Worm (Caenorhabditis elegans) whole organism, L4 larva: Measurements from ENCODE around the gene B0507.2.

Source experiments
- F10B5.3 ChIP-seq: sonication (generic microtip); optimal IDR thresholded peaks from 2 replicates; lab custom pipeline; 2016; ENCODE audit warnings: mild to moderate bottlenecking, missing genetic modification characterization, missing compliant biosample characterization
- ceh-82 ChIP-seq: sonication (generic microtip); optimal IDR thresholded peaks from 2 replicates; lab custom pipeline; 2017; ENCODE audit warnings: missing biosample characterization, missing genetic modification characterization
- ces-1 ChIP-seq: fragments of 150-350 bp; sonication (generic microtip); optimal IDR thresholded peaks from 4 replicates; lab custom pipeline; 2014; ENCODE audit warnings: missing biosample characterization, missing genetic modification reagents, missing genetic modification characterization
- dpl-1 ChIP-seq: fragments of 150-350 bp; optimal IDR thresholded peaks from 2 replicates; lab custom pipeline; 2014; ENCODE audit warnings: missing biosample characterization, missing genetic modification reagents, missing genetic modification characterization
- fos-1 ChIP-seq: fragments of 150-350 bp; optimal IDR thresholded peaks from 2 replicates; lab custom pipeline; 2014; ENCODE audit warnings: missing biosample characterization, missing genetic modification characterization
- jun-1 ChIP-seq: fragments of 150-350 bp; optimal IDR thresholded peaks from 2 replicates; lab custom pipeline; 2014; ENCODE audit warnings: missing biosample characterization, missing genetic modification reagents, missing genetic modification characterization
- mdt-29 ChIP-seq: fragments of 200-800 bp; sonication (Bioruptor generic); IDR thresholded peaks from 2 replicates; pipeline ENCODE4 v1.3.6; 2022; ENCODE audit warnings: missing genetic modification reagents, missing genetic modification characterization, missing compliant biosample characterization

ce11 chrV:8762861-8763260, 11.3 kb upstream of the B0507.2 start, which contains the start of gene B0507.8:
- no peak for TF ChIP-seq dpl-1 (GFP tag; lab: Kevin White, UChicago)
- TF ChIP-seq fos-1 (tag; lab: Kevin White, UChicago), result no peak
- no peak for TF ChIP-seq mdt-29 (GFP tag; lab: Robert Waterston, UW)
- TF ChIP-seq ceh-82, result no peak
- TF ChIP-seq ces-1 (GFP tag; lab: Kevin White, UChicago), result no peak
- no peak for TF ChIP-seq F10B5.3
- no peak for TF ChIP-seq jun-1 (tag; lab: Kevin White, UChicago)
